Fruit fly (Drosophila melanogaster) whole organism, embryonic: ENCODE data around the gene Trpgamma.

ENCODE experiments used
- ATbp ChIP-seq: fragments of 200-800 bp; sonication (Bioruptor generic); optimal IDR thresholded peaks from 2 replicates; lab custom pipeline; 2017; ENCODE audit warnings: missing biosample characterization, mild to moderate bottlenecking, missing genetic modification characterization, missing genetic modification reagents
- CG11456 ChIP-seq: fragments of 200-800 bp; sonication (Bioruptor generic); IDR thresholded peaks from 3 replicates; pipeline ENCODE4 v1.3.6; 2022; ENCODE audit warnings: missing biosample characterization, missing genetic modification characterization
- CG11696 ChIP-seq: fragments of 200-800 bp; sonication (Bioruptor generic); IDR thresholded peaks from 2 replicates; pipeline ENCODE4 v1.3.6; 2022; ENCODE audit warnings: missing biosample characterization, missing genetic modification characterization
- CG11723 ChIP-seq: fragments of 200-800 bp; sonication (Bioruptor generic); optimal IDR thresholded peaks from 2 replicates; lab custom pipeline; 2017; ENCODE audit warnings: missing biosample characterization, mild to moderate bottlenecking, missing genetic modification characterization
- CG14860 ChIP-seq: fragments of 200-800 bp; sonication (Bioruptor generic); IDR thresholded peaks from 3 replicates; pipeline ENCODE4 v1.3.6; 2022; ENCODE audit warnings: missing biosample characterization, missing genetic modification characterization; ENCODE audit not compliant: partially characterized antibody
- CG15269 ChIP-seq: fragments of 200-800 bp; sonication (Bioruptor generic); optimal IDR thresholded peaks from 2 replicates; lab custom pipeline; 2018; ENCODE audit warnings: missing biosample characterization, mild to moderate bottlenecking, missing genetic modification characterization, moderate library complexity
- CG15514 ChIP-seq: fragments of 200-800 bp; sonication (Bioruptor generic); optimal IDR thresholded peaks from 3 replicates; lab custom pipeline; 2017; ENCODE audit warnings: missing biosample characterization, missing genetic modification characterization, mild to moderate bottlenecking, moderate library complexity, missing genetic modification reagents
- CG1603 ChIP-seq: fragments of 200-800 bp; sonication (Bioruptor generic); optimal IDR thresholded peaks from 2 replicates; lab custom pipeline; 2019; ENCODE audit warnings: missing biosample characterization, mild to moderate bottlenecking, missing genetic modification characterization, moderate library complexity
- CG17186 ChIP-seq: fragments of 200-800 bp; sonication (Bioruptor generic); optimal IDR thresholded peaks from 3 replicates; lab custom pipeline; 2017; ENCODE audit warnings: missing biosample characterization, missing genetic modification reagents, missing genetic modification characterization
- CG32767 ChIP-seq: fragments of 200-800 bp; sonication (Bioruptor generic); IDR thresholded peaks from 2 replicates; pipeline ENCODE4 v1.3.6; 2022; ENCODE audit warnings: missing biosample characterization, missing genetic modification characterization
- CG4424 ChIP-seq: fragments of 200-800 bp; sonication (Bioruptor generic); optimal IDR thresholded peaks from 3 replicates; lab custom pipeline; 2016; ENCODE audit warnings: missing biosample characterization, missing genetic modification characterization
- CG4820 ChIP-seq: fragments of 200-800 bp; sonication (Bioruptor generic); optimal IDR thresholded peaks from 3 replicates; lab custom pipeline; 2016; ENCODE audit warnings: missing biosample characterization, missing genetic modification characterization
- CG6683 ChIP-seq: fragments of 200-800 bp; sonication (Bioruptor generic); optimal IDR thresholded peaks from 2 replicates; lab custom pipeline; 2017; ENCODE audit warnings: missing biosample characterization, mild to moderate bottlenecking, missing genetic modification characterization, missing genetic modification reagents
- CG7928 ChIP-seq: fragments of 200-800 bp; sonication (Bioruptor generic); optimal IDR thresholded peaks from 2 replicates; lab custom pipeline; 2017; ENCODE audit warnings: missing biosample characterization, mild to moderate bottlenecking, missing genetic modification characterization
- CG7963 ChIP-seq: fragments of 200-800 bp; sonication (Bioruptor generic); IDR thresholded peaks from 3 replicates; pipeline ENCODE4 v1.3.6; 2022; ENCODE audit warnings: missing biosample characterization, missing genetic modification characterization; ENCODE audit not compliant: partially characterized antibody
- CG8290 ChIP-seq, 3 experiments: fragments of 200-800 bp; sonication (Bioruptor generic); optimal IDR thresholded peaks; 2 replicates each; lab custom pipeline; 2016 to 2019; ENCODE audit warnings: missing biosample characterization in 3 of 3, missing genetic modification characterization in 3 of 3, mild to moderate bottlenecking in 2 of 3, moderate library complexity in 1 of 3
- CG8765 ChIP-seq: fragments of 200-800 bp; sonication (Bioruptor generic); IDR thresholded peaks from 2 replicates; pipeline ENCODE4 v1.3.6; 2022; ENCODE audit warnings: missing biosample characterization, missing genetic modification characterization
- ERR ChIP-seq: fragments of 200-800 bp; sonication (Bioruptor generic); optimal IDR thresholded peaks from 2 replicates; lab custom pipeline; 2016; ENCODE audit warnings: missing biosample characterization, missing genetic modification characterization
- Eip74EF ChIP-seq, 2 experiments: fragments of 200-800 bp in 1 of 2; fragments of >200 bp in 1 of 2; sonication (Bioruptor generic) in 1 of 2; optimal IDR thresholded peaks; 2 replicates each; lab custom pipeline; 2017 to 2019; ENCODE audit warnings: missing biosample characterization in 2 of 2, missing genetic modification characterization in 2 of 2, mild to moderate bottlenecking in 1 of 2, moderate library complexity in 1 of 2
- HLH3B ChIP-seq: fragments of 200-800 bp; sonication (Bioruptor generic); IDR thresholded peaks from 2 replicates; pipeline ENCODE4 v1.3.6; 2022; ENCODE audit warnings: missing biosample characterization, missing genetic modification characterization
- HmgZ ChIP-seq: fragments of 200-800 bp; sonication (Bioruptor generic); optimal IDR thresholded peaks from 2 replicates; lab custom pipeline; 2018; ENCODE audit warnings: missing biosample characterization, mild to moderate bottlenecking, missing genetic modification characterization
- Hmx ChIP-seq: fragments of 200-800 bp; sonication (Bioruptor generic); optimal IDR thresholded peaks from 2 replicates; lab custom pipeline; 2016; ENCODE audit warnings: missing biosample characterization, missing genetic modification characterization
- Hsf ChIP-seq: fragments of 200-800 bp; sonication (Bioruptor generic); optimal IDR thresholded peaks from 3 replicates; lab custom pipeline; 2016; ENCODE audit warnings: missing biosample characterization, missing genetic modification characterization
- MESR4 ChIP-seq: fragments of 200-800 bp; sonication (Bioruptor generic); optimal IDR thresholded peaks from 2 replicates; lab custom pipeline; 2018; ENCODE audit warnings: missing biosample characterization, mild to moderate bottlenecking, missing genetic modification characterization, moderate library complexity
- MTF-1 ChIP-seq: fragments of 200-800 bp; sonication (Bioruptor generic); optimal IDR thresholded peaks from 2 replicates; lab custom pipeline; 2018; ENCODE audit warnings: missing biosample characterization, mild to moderate bottlenecking, missing genetic modification characterization, borderline replicate concordance
- Oaz ChIP-seq: fragments of 200-800 bp; sonication (Bioruptor generic); IDR thresholded peaks from 2 replicates; pipeline ENCODE4 v1.3.6; 2022; ENCODE audit warnings: missing biosample characterization, missing genetic modification characterization
- Ssrp ChIP-seq: fragments of 200-800 bp; sonication (Bioruptor generic); optimal IDR thresholded peaks from 2 replicates; lab custom pipeline; 2018; ENCODE audit warnings: missing biosample characterization, mild to moderate bottlenecking, missing genetic modification characterization, moderate library complexity
- Stat92E ChIP-seq, 3 experiments: fragments of >200 bp in 2 of 3; fragments of 200-800 bp in 1 of 3; sonication (Bioruptor generic) in 1 of 3; optimal IDR thresholded peaks; 2 replicates each; lab custom pipeline; 2017 to 2019; ENCODE audit warnings: missing biosample characterization in 3 of 3, missing genetic modification characterization in 3 of 3, mild to moderate bottlenecking in 1 of 3, moderate library complexity in 1 of 3
- Usf ChIP-seq: fragments of 200-800 bp; sonication (Bioruptor generic); optimal IDR thresholded peaks from 2 replicates; lab custom pipeline; 2017; ENCODE audit warnings: missing genotype, missing biosample characterization, missing genetic modification characterization
- Vsx1 ChIP-seq: fragments of 200-800 bp; sonication (Bioruptor generic); optimal IDR thresholded peaks from 2 replicates; lab custom pipeline; 2017; ENCODE audit warnings: missing biosample characterization, mild to moderate bottlenecking, missing genetic modification characterization, missing genetic modification reagents
- ase ChIP-seq: fragments of 200-800 bp; sonication (Bioruptor generic); IDR thresholded peaks from 3 replicates; pipeline ENCODE4 v1.3.6; 2022; ENCODE audit warnings: missing biosample characterization, missing genetic modification characterization
- bbx ChIP-seq: fragments of 200-800 bp; sonication (Bioruptor generic); IDR thresholded peaks from 2 replicates; pipeline ENCODE4 v1.3.6; 2022; ENCODE audit warnings: missing biosample characterization, missing genetic modification characterization; ENCODE audit not compliant: partially characterized antibody
- cas ChIP-seq: fragments of 200-800 bp; sonication (Bioruptor generic); IDR thresholded peaks from 2 replicates; pipeline ENCODE4 v1.3.6; 2022; ENCODE audit warnings: missing biosample characterization, missing genetic modification characterization
- chinmo ChIP-seq: fragments of 200-800 bp; sonication (Bioruptor generic); IDR thresholded peaks from 4 replicates; pipeline ENCODE4 v1.3.6; 2022; ENCODE audit warnings: missing biosample characterization, missing genetic modification characterization; ENCODE audit not compliant: partially characterized antibody
- crp ChIP-seq, 2 experiments: fragments of 200-800 bp; sonication (Bioruptor generic); optimal IDR thresholded peaks; 2 replicates in 1 of 2; 3 replicates in 1 of 2; lab custom pipeline; 2017; ENCODE audit warnings: missing biosample characterization in 2 of 2, missing genetic modification characterization in 2 of 2, mild to moderate bottlenecking in 1 of 2, moderate library complexity in 1 of 2
- disco-r ChIP-seq: fragments of 200-800 bp; sonication (Bioruptor generic); optimal IDR thresholded peaks from 2 replicates; lab custom pipeline; 2016; ENCODE audit warnings: missing biosample characterization, missing genetic modification characterization
- h ChIP-seq: fragments of >200 bp; optimal IDR thresholded peaks from 2 replicates; lab custom pipeline; 2017
- ro ChIP-seq: fragments of 200-800 bp; sonication (Bioruptor generic); IDR thresholded peaks from 2 replicates; pipeline ENCODE4 v1.3.6; 2022; ENCODE audit warnings: missing biosample characterization, missing genetic modification characterization
- sc ChIP-seq, 3 experiments: fragments of >200 bp in 2 of 3; fragments of 200-800 bp in 1 of 3; sonication (Bioruptor generic) in 1 of 3; optimal IDR thresholded peaks; 2 replicates in 2 of 3; 3 replicates in 1 of 3; lab custom pipeline; 2017; ENCODE audit warnings: mild to moderate bottlenecking in 1 of 3, missing biosample characterization in 1 of 3, missing genetic modification characterization in 1 of 3, missing genetic modification reagents in 1 of 3
- sima ChIP-seq: fragments of 200-800 bp; sonication (Bioruptor generic); optimal IDR thresholded peaks from 2 replicates; lab custom pipeline; 2016; ENCODE audit warnings: missing biosample characterization, missing genetic modification characterization
- slp2 ChIP-seq: fragments of 200-800 bp; sonication (Bioruptor generic); optimal IDR thresholded peaks from 2 replicates; lab custom pipeline; 2016; ENCODE audit warnings: missing biosample characterization, missing genetic modification characterization
- trem ChIP-seq: fragments of 200-800 bp; optimal IDR thresholded peaks from 3 replicates; lab custom pipeline; 2019; ENCODE audit warnings: missing biosample characterization, mild to moderate bottlenecking, missing genetic modification characterization, moderate library complexity
- unc-4 ChIP-seq: fragments of 200-800 bp; sonication (Bioruptor generic); IDR thresholded peaks from 2 replicates; pipeline ENCODE4 v1.3.6; 2022; ENCODE audit warnings: missing biosample characterization, missing genetic modification characterization; ENCODE audit not compliant: partially characterized antibody
- wek ChIP-seq: fragments of 200-800 bp; sonication (Bioruptor generic); optimal IDR thresholded peaks from 3 replicates; lab custom pipeline; 2018; ENCODE audit warnings: missing biosample characterization, mild to moderate bottlenecking, missing genetic modification characterization, moderate library complexity
- zfh2 ChIP-seq: fragments of 200-800 bp; sonication (Bioruptor generic); optimal IDR thresholded peaks from 2 replicates; lab custom pipeline; 2016; ENCODE audit warnings: missing biosample characterization, missing genetic modification characterization

Trpgamma gene

dm6 chr2L:16720707-16721700 is 44.5 kb upstream of the Trpgamma start (continued):
- TF ChIP-seq CG32767 = peak; percentile 92
- TF ChIP-seq disco-r (GFP tag; lab: Kevin White, UChicago) = peak; percentile 71
- no peak for TF ChIP-seq h (lab: Kevin White, UChicago)
- TF ChIP-seq cas (GFP tag; lab: Robert Waterston, UW) = peak; percentile 73
- TF ChIP-seq unc-4 = no peak
- peak; percentile 74 for TF ChIP-seq Hmx (GFP tag; lab: Kevin White, UChicago)
- no peak for TF ChIP-seq CG14860
- TF ChIP-seq CG6683 (GFP tag; lab: Kevin White, UChicago) = peak; percentile 82
- peak; percentile 87 for TF ChIP-seq CG11696 (GFP tag; lab: Robert Waterston, UW)
- TF ChIP-seq Ssrp (tag; lab: Kevin White, UChicago) = peak; percentile 94
- peak; percentile 93 for TF ChIP-seq CG15269 (tag; lab: Kevin White, UChicago)
- peak; percentile 39 for TF ChIP-seq zfh2
- peak; percentile 93 for TF ChIP-seq CG4820 (GFP tag; lab: Kevin White, UChicago)
- TF ChIP-seq chinmo (GFP tag; lab: Robert Waterston, UW) = peak; percentile 88
- TF ChIP-seq CG4424 = peak; percentile 95
- TF ChIP-seq CG7963 = no peak
- TF ChIP-seq Oaz = peak; percentile 91
- TF ChIP-seq Eip74EF (GFP tag; optimal IDR thresholded peaks at IDR 0.05; lab: Kevin White, UChicago) = peak in 1 of 2 experiments; percentile 94
- peak; percentile 95 for TF ChIP-seq HLH3B
- peak; percentile 80 for TF ChIP-seq MTF-1
- peak; percentile 34 for TF ChIP-seq ERR
- peak; percentile 41 for TF ChIP-seq wek (GFP tag; lab: Kevin White, UChicago)
- TF ChIP-seq trem = peak; percentile 91
- no peak for TF ChIP-seq MESR4 (GFP tag; lab: Kevin White, UChicago)
- peak; percentile 87 for TF ChIP-seq ATbp
- TF ChIP-seq slp2 (GFP tag; lab: Kevin White, UChicago) = peak; percentile 68
- TF ChIP-seq CG8290 (GFP tag; optimal IDR thresholded peaks at IDR 0.05; lab: Kevin White, UChicago) = peak; percentile 50
- peak; percentile 16 to 26 for TF ChIP-seq CG8290 (tag; optimal IDR thresholded peaks at IDR 0.05; lab: Kevin White, UChicago)
- peak; percentile 85 for TF ChIP-seq Hsf (GFP tag; lab: Kevin White, UChicago)
- TF ChIP-seq CG15514 (GFP tag; lab: Kevin White, UChicago) = peak; percentile 79
- TF ChIP-seq CG8765 (GFP tag; lab: Robert Waterston, UW) = peak; percentile 91
- TF ChIP-seq CG11456 = peak; percentile 95
- peak in 1 of 3 experiments; percentile 79 for TF ChIP-seq Stat92E (GFP tag; optimal IDR thresholded peaks at IDR 0.05; lab: Kevin White, UChicago)
- TF ChIP-seq CG17186 (GFP tag; lab: Kevin White, UChicago) = peak; percentile 58
- TF ChIP-seq sc (optimal IDR thresholded peaks at IDR 0.05; lab: Kevin White, UChicago) = no peak
- TF ChIP-seq sc (GFP tag; optimal IDR thresholded peaks at IDR 0.05; lab: Kevin White, UChicago) = peak; percentile 74
- TF ChIP-seq ase (GFP tag; lab: Robert Waterston, UW) = peak; percentile 95
- TF ChIP-seq sima (GFP tag; lab: Kevin White, UChicago) = peak; percentile 42
- TF ChIP-seq crp (GFP tag; optimal IDR thresholded peaks at IDR 0.05; lab: Kevin White, UChicago) = peak in 1 of 2 experiments; percentile 47
- TF ChIP-seq CG7928 (GFP tag; lab: Kevin White, UChicago) = peak; percentile 21
- TF ChIP-seq CG1603 (tag; lab: Kevin White, UChicago) = peak; percentile 69
- peak; percentile 75 for TF ChIP-seq HmgZ
- peak; percentile 60 for TF ChIP-seq Vsx1 (GFP tag; lab: Kevin White, UChicago)
- peak; percentile 36 for TF ChIP-seq Usf (GFP tag; lab: Kevin White, UChicago)
- 0 out of 2 replicates have a peak, but pooled peaks have one; percentile 17 for TF ChIP-seq bbx (GFP tag; lab: Robert Waterston, UW)
- TF ChIP-seq ro (GFP tag; lab: Robert Waterston, UW) = peak; percentile 88
- peak; percentile 84 for TF ChIP-seq CG11723 (GFP tag; lab: Kevin White, UChicago)
